Fruit fly (Drosophila melanogaster) whole organism, embryonic: ENCODE measurements around the gene CG44476.

Source experiments
- CG10267 ChIP-seq: fragments of 200-800 bp; sonication (Bioruptor generic); optimal IDR thresholded peaks from 2 replicates; lab custom pipeline; 2018; ENCODE audit warnings: missing biosample characterization, mild to moderate bottlenecking, missing genetic modification characterization, moderate library complexity
- CG10431 ChIP-seq: fragments of 200-800 bp; sonication (Bioruptor generic); optimal IDR thresholded peaks from 3 replicates; lab custom pipeline; 2018; ENCODE audit warnings: missing biosample characterization, mild to moderate bottlenecking, missing genetic modification characterization
- CG10654 ChIP-seq: fragments of 200-800 bp; sonication (Bioruptor generic); optimal IDR thresholded peaks from 2 replicates; lab custom pipeline; 2016; ENCODE audit warnings: missing biosample characterization, missing genetic modification characterization
- CG11695 ChIP-seq: fragments of 200-800 bp; sonication (Bioruptor generic); IDR thresholded peaks from 3 replicates; pipeline ENCODE4 v1.3.6; 2022; ENCODE audit warnings: missing biosample characterization, missing genetic modification characterization
- CG11696 ChIP-seq: fragments of 200-800 bp; sonication (Bioruptor generic); IDR thresholded peaks from 2 replicates; pipeline ENCODE4 v1.3.6; 2022; ENCODE audit warnings: missing biosample characterization, missing genetic modification characterization
- CG11723 ChIP-seq: fragments of 200-800 bp; sonication (Bioruptor generic); optimal IDR thresholded peaks from 2 replicates; lab custom pipeline; 2017; ENCODE audit warnings: missing biosample characterization, mild to moderate bottlenecking, missing genetic modification characterization
- CG14441 ChIP-seq: fragments of 200-800 bp; sonication (Bioruptor generic); IDR thresholded peaks from 2 replicates; pipeline ENCODE4 v1.3.6; 2022; ENCODE audit warnings: missing biosample characterization, missing genetic modification characterization
- CG17829 ChIP-seq: fragments of 200-800 bp; optimal IDR thresholded peaks from 2 replicates; lab custom pipeline; 2019; ENCODE audit warnings: missing biosample characterization, mild to moderate bottlenecking, missing genetic modification characterization, moderate library complexity
- CG18619 ChIP-seq: fragments of 200-800 bp; sonication (Bioruptor generic); optimal IDR thresholded peaks from 3 replicates; lab custom pipeline; 2017; ENCODE audit warnings: missing biosample characterization, mild to moderate bottlenecking, missing genetic modification characterization
- CG2712 ChIP-seq: fragments of 200-800 bp; optimal IDR thresholded peaks from 3 replicates; lab custom pipeline; 2019; ENCODE audit warnings: missing biosample characterization, mild to moderate bottlenecking, missing genetic modification characterization, moderate library complexity
- CG2875 ChIP-seq: fragments of 200-800 bp; sonication (Bioruptor generic); optimal IDR thresholded peaks from 2 replicates; lab custom pipeline; 2017; ENCODE audit warnings: missing biosample characterization, mild to moderate bottlenecking, missing genetic modification characterization, missing genetic modification reagents
- CG3163 ChIP-seq: fragments of 200-800 bp; sonication (Bioruptor generic); optimal IDR thresholded peaks from 3 replicates; lab custom pipeline; 2016; ENCODE audit warnings: missing biosample characterization, missing genetic modification characterization
- CG4424 ChIP-seq: fragments of 200-800 bp; sonication (Bioruptor generic); optimal IDR thresholded peaks from 3 replicates; lab custom pipeline; 2016; ENCODE audit warnings: missing biosample characterization, missing genetic modification characterization
- CG5953 ChIP-seq: fragments of 200-800 bp; sonication (Bioruptor generic); IDR thresholded peaks from 2 replicates; pipeline ENCODE4 v1.3.6; 2022; ENCODE audit warnings: missing biosample characterization, missing genetic modification characterization
- CG6175 ChIP-seq: fragments of 200-800 bp; sonication (Bioruptor generic); IDR thresholded peaks from 3 replicates; pipeline ENCODE4 v1.3.6; 2022; ENCODE audit warnings: missing biosample characterization, missing genetic modification characterization
- CG7556 ChIP-seq: fragments of 200-800 bp; sonication (Bioruptor generic); optimal IDR thresholded peaks from 2 replicates; lab custom pipeline; 2017; ENCODE audit warnings: missing biosample characterization, mild to moderate bottlenecking, missing genetic modification characterization
- CTCF ChIP-seq: fragments of 200-800 bp; sonication (Bioruptor generic); optimal IDR thresholded peaks from 2 replicates; lab custom pipeline; 2017; ENCODE audit warnings: missing biosample characterization, mild to moderate bottlenecking, missing genetic modification characterization, moderate library complexity
- Camta ChIP-seq: fragments of 200-800 bp; sonication (Bioruptor generic); optimal IDR thresholded peaks from 2 replicates; lab custom pipeline; 2016; ENCODE audit warnings: missing biosample characterization, missing genetic modification characterization
- Deaf1 ChIP-seq: fragments of 200-800 bp; optimal IDR thresholded peaks from 3 replicates; lab custom pipeline; 2019; ENCODE audit warnings: missing biosample characterization, mild to moderate bottlenecking, missing genetic modification characterization, moderate library complexity
- Dref ChIP-seq: fragments of 200-800 bp; sonication (Bioruptor generic); IDR thresholded peaks from 2 replicates; pipeline ENCODE4 v1.3.6; 2022; ENCODE audit warnings: missing biosample characterization, missing genetic modification characterization
- Drgx ChIP-seq: fragments of 200-800 bp; sonication (Bioruptor generic); IDR thresholded peaks from 2 replicates; pipeline ENCODE4 v1.3.6; 2022; ENCODE audit warnings: missing biosample characterization, missing genetic modification characterization
- E2f2 ChIP-seq: fragments of 200-800 bp; sonication (Bioruptor generic); IDR thresholded peaks from 2 replicates; pipeline ENCODE4 v1.3.6; 2022; ENCODE audit warnings: missing biosample characterization, missing genetic modification characterization
- Fer2 ChIP-seq: fragments of 200-800 bp; sonication (Bioruptor generic); optimal IDR thresholded peaks from 2 replicates; lab custom pipeline; 2018; ENCODE audit warnings: missing biosample characterization, mild to moderate bottlenecking, missing genetic modification characterization, moderate library complexity
- H2.0 ChIP-seq: fragments of 200-800 bp; sonication (Bioruptor generic); IDR thresholded peaks from 2 replicates; pipeline ENCODE4 v1.3.6; 2022; ENCODE audit warnings: missing biosample characterization, missing genetic modification characterization
- HmgZ ChIP-seq: fragments of 200-800 bp; sonication (Bioruptor generic); optimal IDR thresholded peaks from 2 replicates; lab custom pipeline; 2018; ENCODE audit warnings: missing biosample characterization, mild to moderate bottlenecking, missing genetic modification characterization
- Hmr ChIP-seq: fragments of 200-800 bp; sonication (Bioruptor generic); optimal IDR thresholded peaks from 3 replicates; lab custom pipeline; 2017; ENCODE audit warnings: mild to moderate bottlenecking, missing biosample characterization, missing genetic modification reagents, missing genetic modification characterization
- Hmx ChIP-seq: fragments of 200-800 bp; sonication (Bioruptor generic); optimal IDR thresholded peaks from 2 replicates; lab custom pipeline; 2016; ENCODE audit warnings: missing biosample characterization, missing genetic modification characterization
- Hr3 ChIP-seq: fragments of 200-800 bp; sonication (Bioruptor generic); optimal IDR thresholded peaks from 3 replicates; lab custom pipeline; 2016; ENCODE audit warnings: missing biosample characterization, missing genetic modification characterization
- Jarid2 ChIP-seq: fragments of 200-800 bp; sonication (Bioruptor generic); optimal IDR thresholded peaks from 3 replicates; lab custom pipeline; 2017; ENCODE audit warnings: mild to moderate bottlenecking, missing biosample characterization, missing genetic modification reagents, missing genetic modification characterization
- MTF-1 ChIP-seq: fragments of 200-800 bp; sonication (Bioruptor generic); optimal IDR thresholded peaks from 2 replicates; lab custom pipeline; 2018; ENCODE audit warnings: missing biosample characterization, mild to moderate bottlenecking, missing genetic modification characterization, borderline replicate concordance
- Nf-YA ChIP-seq: fragments of 200-800 bp; sonication (Bioruptor generic); IDR thresholded peaks from 2 replicates; pipeline ENCODE4 v1.3.6; 2022; ENCODE audit warnings: missing biosample characterization, missing genetic modification characterization
- Nf-YC ChIP-seq: fragments of 200-800 bp; optimal IDR thresholded peaks from 3 replicates; lab custom pipeline; 2019; ENCODE audit warnings: missing biosample characterization, mild to moderate bottlenecking, missing genetic modification characterization, moderate library complexity
- TFAM ChIP-seq: fragments of 200-800 bp; sonication (Bioruptor generic); optimal IDR thresholded peaks from 2 replicates; lab custom pipeline; 2017; ENCODE audit warnings: missing biosample characterization, missing genetic modification characterization, inconsistent platforms
- ato ChIP-seq: fragments of 200-800 bp; sonication (Bioruptor generic); IDR thresholded peaks from 2 replicates; pipeline ENCODE4 v1.3.6; 2022; ENCODE audit warnings: missing biosample characterization, missing genetic modification characterization; ENCODE audit not compliant: partially characterized antibody
- bsh ChIP-seq, 2 experiments: fragments of 200-800 bp; sonication (Bioruptor generic); optimal IDR thresholded peaks; 2 replicates each; lab custom pipeline; 2017 to 2018; ENCODE audit warnings: mild to moderate bottlenecking in 2 of 2, missing biosample characterization in 2 of 2, missing genetic modification characterization in 2 of 2, moderate library complexity in 1 of 2
- cato ChIP-seq: fragments of 200-800 bp; sonication (Bioruptor generic); optimal IDR thresholded peaks from 2 replicates; lab custom pipeline; 2016; ENCODE audit warnings: missing biosample characterization, missing genetic modification characterization, borderline replicate concordance
- dpn ChIP-seq, 2 experiments: fragments of 200-800 bp; sonication (Bioruptor generic); optimal IDR thresholded peaks; 3 replicates each; lab custom pipeline; 2016; ENCODE audit warnings: missing biosample characterization in 2 of 2, missing genetic modification characterization in 2 of 2
- fd102C ChIP-seq: fragments of 200-800 bp; sonication (Bioruptor generic); optimal IDR thresholded peaks from 2 replicates; lab custom pipeline; 2018; ENCODE audit warnings: missing biosample characterization, mild to moderate bottlenecking, missing genetic modification characterization, moderate library complexity
- fd64A ChIP-seq: fragments of 200-800 bp; sonication (Bioruptor generic); optimal IDR thresholded peaks from 3 replicates; lab custom pipeline; 2018; ENCODE audit warnings: missing biosample characterization, mild to moderate bottlenecking, missing genetic modification characterization
- gro ChIP-seq: fragments of 200-800 bp; sonication (Bioruptor generic); optimal IDR thresholded peaks from 2 replicates; lab custom pipeline; 2016; ENCODE audit warnings: missing biosample characterization, missing genetic modification characterization
- gsb-n ChIP-seq: fragments of 200-800 bp; sonication (Bioruptor generic); optimal IDR thresholded peaks from 3 replicates; lab custom pipeline; 2018; ENCODE audit warnings: missing biosample characterization, mild to moderate bottlenecking, missing genetic modification characterization
- lbe ChIP-seq: fragments of 200-800 bp; sonication (Bioruptor generic); optimal IDR thresholded peaks from 2 replicates; lab custom pipeline; 2016; ENCODE audit warnings: missing biosample characterization, mild to moderate bottlenecking, missing genetic modification characterization
- nau ChIP-seq: fragments of 200-800 bp; sonication (Bioruptor generic); optimal IDR thresholded peaks from 3 replicates; lab custom pipeline; 2017; ENCODE audit warnings: missing biosample characterization, mild to moderate bottlenecking, missing genetic modification characterization, missing genetic modification reagents
- nom ChIP-seq: fragments of 200-800 bp; sonication (Bioruptor generic); optimal IDR thresholded peaks from 2 replicates; lab custom pipeline; 2017; ENCODE audit warnings: missing biosample characterization, missing genetic modification characterization, mild to moderate bottlenecking, moderate library complexity, missing genetic modification reagents
- pfk ChIP-seq: fragments of 200-800 bp; sonication (Bioruptor generic); optimal IDR thresholded peaks from 2 replicates; lab custom pipeline; 2018; ENCODE audit warnings: missing biosample characterization, mild to moderate bottlenecking, missing genetic modification characterization, moderate library complexity
- scrt ChIP-seq: fragments of 200-800 bp; sonication (Bioruptor generic); optimal IDR thresholded peaks from 2 replicates; lab custom pipeline; 2018; ENCODE audit warnings: missing biosample characterization, mild to moderate bottlenecking, missing genetic modification characterization, moderate library complexity

The CG44476 gene

dm6 chr2L:18122920-18123319 is 9.9 kb upstream of the CG44476 start:
- TF ChIP-seq Hmr (GFP tag; lab: Kevin White, UChicago), result no peak
- no peak for TF ChIP-seq Fer2
- no peak for TF ChIP-seq Nf-YC (tag; lab: Kevin White, UChicago)
- no peak for TF ChIP-seq CG10431 (GFP tag; lab: Kevin White, UChicago)
- TF ChIP-seq dpn (GFP tag; optimal IDR thresholded peaks at IDR 0.05; lab: Kevin White, UChicago), result no peak
- TF ChIP-seq CG2712, result no peak
- no peak for TF ChIP-seq TFAM (GFP tag; lab: Kevin White, UChicago)
- no peak for TF ChIP-seq CTCF (GFP tag; lab: Kevin White, UChicago)
- TF ChIP-seq Hr3 (GFP tag; lab: Kevin White, UChicago), result no peak
- TF ChIP-seq CG3163 (GFP tag; lab: Kevin White, UChicago), result no peak
- no peak for TF ChIP-seq Camta

dm6 chr2L:18122231-18122551 is 9.2 kb upstream of the CG44476 start:
- TF ChIP-seq gro (GFP tag; lab: Kevin White, UChicago) (no peak), CG2875 (no peak), CG11695 (GFP tag; lab: Robert Waterston, UW) (no peak), CG14441 (GFP tag; lab: Robert Waterston, UW) (no peak), CG11696 (no peak), MTF-1 (GFP tag; lab: Kevin White, UChicago) (no peak), HmgZ (tag; lab: Kevin White, UChicago) (no peak), CG10267 (tag; lab: Kevin White, UChicago) (no peak), CG18619 (GFP tag; lab: Kevin White, UChicago) (no peak), Drgx (GFP tag; lab: Robert Waterston, UW) (peak; percentile 40), Dref (GFP tag; lab: Robert Waterston, UW) (no peak), nom (peak; percentile 4), bsh (GFP tag; optimal IDR thresholded peaks at IDR 0.05; lab: Kevin White, UChicago) (peak in 1 of 2 experiments; percentile 71), CG10654 (GFP tag; lab: Kevin White, UChicago) (no peak)
- TF ChIP-seq, all 482 proteins: peak for 3

- no peak for TF ChIP-seq Jarid2 (GFP tag; lab: Kevin White, UChicago)
- no peak for TF ChIP-seq Fer2
- no peak for TF ChIP-seq fd64A (GFP tag; lab: Kevin White, UChicago)
- TF ChIP-seq E2f2 (GFP tag; lab: Robert Waterston, UW), result 0 out of 2 replicates have a peak, but pooled peaks have one; percentile 19
- TF ChIP-seq dpn (GFP tag; optimal IDR thresholded peaks at IDR 0.05; lab: Kevin White, UChicago), result peak; percentile 33 to 36
- no peak for TF ChIP-seq fd102C (GFP tag; lab: Kevin White, UChicago)
- TF ChIP-seq pfk (GFP tag; lab: Kevin White, UChicago), result no peak
- no peak for TF ChIP-seq CTCF (GFP tag; lab: Kevin White, UChicago)
- 0 out of 2 replicates have a peak, but pooled peaks have one; percentile 39 for TF ChIP-seq CG14441 (GFP tag; lab: Robert Waterston, UW)
- TF ChIP-seq ato (GFP tag; lab: Robert Waterston, UW), result no peak
- peak; percentile 29 for TF ChIP-seq nau (GFP tag; lab: Kevin White, UChicago)
- no peak for TF ChIP-seq Hmx (GFP tag; lab: Kevin White, UChicago)
- no peak for TF ChIP-seq gsb-n (tag; lab: Kevin White, UChicago)
- no peak for TF ChIP-seq Deaf1 (tag; lab: Kevin White, UChicago)
- peak; percentile 78 for TF ChIP-seq lbe (GFP tag; lab: Kevin White, UChicago)
- peak; percentile 46 for TF ChIP-seq H2.0
- no peak for TF ChIP-seq CG11723 (GFP tag; lab: Kevin White, UChicago)
- peak; percentile 17 for TF ChIP-seq scrt
- TF ChIP-seq CG7556, result peak; percentile 19
- TF ChIP-seq Camta, result peak; percentile 28
- peak; percentile 38 for TF ChIP-seq CG17829
- TF ChIP-seq CG5953 (GFP tag; lab: Robert Waterston, UW), result no peak
- TF ChIP-seq CG6175, result no peak
- TF ChIP-seq CG4424, result peak; percentile 25
- no peak for TF ChIP-seq Nf-YA
- TF ChIP-seq cato (GFP tag; lab: Kevin White, UChicago), result no peak
These were observed 8.6 kb upstream of the CG44476 start for dm6 chr2L:18121367-18122230.
